Worm (Caenorhabditis elegans) whole organism, early embryonic: ENCODE measurements around the gene C47E8.1.

Experiments
- B0310.2 ChIP-seq: sonication (generic microtip); optimal IDR thresholded peaks from 2 replicates; lab custom pipeline; 2016; ENCODE audit warnings: mild to moderate bottlenecking, missing genetic modification characterization, missing compliant biosample characterization
- F13C5.2 ChIP-seq: sonication (generic microtip); optimal IDR thresholded peaks from 2 replicates; lab custom pipeline; 2017; ENCODE audit warnings: mild to moderate bottlenecking, missing genetic modification characterization, inconsistent platforms, missing compliant biosample characterization
- ama-1 ChIP-seq: fragments of 150-350 bp; optimal IDR thresholded peaks from 2 replicates; lab custom pipeline; 2014
- ceh-13 ChIP-seq: fragments of 200-800 bp; sonication (Bioruptor generic); optimal IDR thresholded peaks from 2 replicates; lab custom pipeline; 2018; ENCODE audit warnings: mild to moderate bottlenecking, missing genetic modification characterization, missing compliant biosample characterization
- flt-1 ChIP-seq: fragments of 200-800 bp; sonication (Bioruptor generic); IDR thresholded peaks from 2 replicates; pipeline ENCODE4 v1.3.6; 2022; ENCODE audit warnings: missing genetic modification characterization, missing compliant biosample characterization
- hnd-1 ChIP-seq: sonication (generic microtip); optimal IDR thresholded peaks from 2 replicates; lab custom pipeline; 2016; ENCODE audit warnings: missing genetic modification characterization, missing compliant biosample characterization
- pes-1 ChIP-seq: fragments of 200-800 bp; sonication (Bioruptor generic); IDR thresholded peaks from 2 replicates; pipeline ENCODE4 v1.3.6; 2022; ENCODE audit warnings: missing genetic modification reagents, missing genetic modification characterization, missing compliant biosample characterization
- scrt-1 ChIP-seq: fragments of 200-800 bp; sonication (Bioruptor generic); IDR thresholded peaks from 2 replicates; pipeline ENCODE4 v1.3.6; 2022; ENCODE audit warnings: missing genetic modification characterization, missing compliant biosample characterization
- sea-1 ChIP-seq: fragments of 200-800 bp; sonication (Bioruptor generic); conservative IDR thresholded peaks from 2 replicates; pipeline ENCODE4 v1.3.6; 2022; ENCODE audit warnings: missing genetic modification characterization, missing compliant biosample characterization
- tbx-37 ChIP-seq: fragments of 200-800 bp; sonication (Bioruptor generic); conservative IDR thresholded peaks from 2 replicates; pipeline ENCODE4 v1.3.6; 2022; ENCODE audit warnings: missing genetic modification reagents, missing genetic modification characterization, missing compliant biosample characterization
- tra-4 ChIP-seq: sonication (generic microtip); optimal IDR thresholded peaks from 2 replicates; lab custom pipeline; 2017; ENCODE audit warnings: missing genetic modification characterization, missing compliant biosample characterization

DNA sequence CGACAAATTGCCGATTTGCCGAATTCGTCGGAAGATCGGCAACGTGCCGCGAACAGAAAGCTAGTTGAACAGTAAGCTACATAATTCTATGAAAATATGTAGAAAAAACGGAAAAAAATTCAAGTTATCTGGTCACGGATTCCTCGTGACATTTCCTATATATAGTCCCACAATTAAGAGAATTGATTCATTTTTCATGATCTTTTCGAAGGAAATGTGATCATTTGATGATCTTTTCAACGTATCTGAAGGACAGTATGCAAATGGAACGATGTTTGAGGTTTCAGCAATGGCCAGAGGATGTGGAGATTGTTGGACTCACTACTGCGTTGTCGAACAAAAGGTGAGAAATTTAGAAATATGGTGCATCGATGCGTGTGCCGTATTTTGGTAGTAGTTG, 42.1 kb downstream of the C47E8.1 start, which contains the start of gene R08A2.9:
- TF ChIP-seq ama-1 (lab: Kevin White, UChicago) (no peak), sea-1 (GFP tag; lab: Robert Waterston, UW) (no peak), F13C5.2 (tag; lab: Kevin White, UChicago) (no peak), tra-4 (tag; lab: Kevin White, UChicago) (no peak), flt-1 (GFP tag; lab: Robert Waterston, UW) (no peak), ceh-13 (GFP tag; lab: Kevin White, UChicago) (no peak), hnd-1 (no peak), scrt-1 (GFP tag; lab: Robert Waterston, UW) (no peak), tbx-37 (GFP tag; lab: Robert Waterston, UW) (no peak), pes-1 (GFP tag; lab: Robert Waterston, UW) (no peak), B0310.2 (tag; lab: Kevin White, UChicago) (no peak)
